Fruit fly (Drosophila melanogaster) whole organism, prepupa: ENCODE data around the gene CG31465.

Source experiments
- CG15336 ChIP-seq: fragments of 200-800 bp; sonication (Bioruptor generic); IDR thresholded peaks from 2 replicates; pipeline ENCODE4 v1.3.6; 2022; ENCODE audit warnings: missing biosample characterization, missing genetic modification characterization
- CG16779 ChIP-seq: fragments of 200-800 bp; sonication (Bioruptor generic); optimal IDR thresholded peaks from 3 replicates; lab custom pipeline; 2017; ENCODE audit warnings: missing biosample characterization, mild to moderate bottlenecking, missing genetic modification characterization
- CG4318 ChIP-seq: fragments of 200-800 bp; sonication (Bioruptor generic); optimal IDR thresholded peaks from 3 replicates; lab custom pipeline; 2017; ENCODE audit warnings: missing biosample characterization, mild to moderate bottlenecking, missing genetic modification characterization
- Hr38 ChIP-seq: sonication (Bioruptor generic); optimal IDR thresholded peaks from 2 replicates; lab custom pipeline; 2016; ENCODE audit warnings: missing biosample characterization, missing genetic modification characterization
- Hr4 ChIP-seq: fragments of 200-800 bp; sonication (Bioruptor generic); optimal IDR thresholded peaks from 3 replicates; lab custom pipeline; 2016; ENCODE audit warnings: missing biosample characterization, missing genetic modification characterization
- Lpt ChIP-seq: fragments of 200-800 bp; sonication (Bioruptor generic); optimal IDR thresholded peaks from 3 replicates; lab custom pipeline; 2016; ENCODE audit warnings: missing biosample characterization, missing genetic modification characterization
- OdsH ChIP-seq: fragments of 200-800 bp; sonication (Bioruptor generic); optimal IDR thresholded peaks from 3 replicates; lab custom pipeline; 2016; ENCODE audit warnings: missing biosample characterization, missing genetic modification characterization
- cyc ChIP-seq: fragments of 200-800 bp; sonication (Bioruptor generic); optimal IDR thresholded peaks from 3 replicates; lab custom pipeline; 2016; ENCODE audit warnings: missing biosample characterization, missing genetic modification characterization

dm6 chr3R:21916987-21917386 lies 36.4 kb downstream of the CG31465 start:
- TF ChIP-seq Hr38 (GFP tag; lab: Kevin White, UChicago) (no peak), Hr4 (GFP tag; lab: Kevin White, UChicago) (no peak), CG16779 (tag; lab: Kevin White, UChicago) (no peak), cyc (GFP tag; lab: Kevin White, UChicago) (no peak), Lpt (GFP tag; lab: Kevin White, UChicago) (no peak), OdsH (GFP tag; lab: Kevin White, UChicago) (no peak), CG4318 (GFP tag; lab: Kevin White, UChicago) (no peak), CG15336 (GFP tag; lab: Robert Waterston, UW) (no peak)
